Fruit fly (Drosophila melanogaster): ENCODE data around the gene KP78b.
A peak's percentile ranks its signal among the peaks of the same experiment; 100 is the strongest.

KP78b gene

dm6 chr3R:11361906-11362305 is 9.0 kb upstream of the KP78b start (continued):
- TF ChIP-seq dsx (GFP tag; optimal IDR thresholded peaks at IDR 0.05; ENCODE audit: poor library complexity, severe bottlenecking) (no peak), CG6792 (GFP tag; optimal IDR thresholded peaks at IDR 0.05) (no peak), Sox14 (GFP tag; optimal IDR thresholded peaks at IDR 0.05) (no peak), Eip93F (GFP tag; optimal IDR thresholded peaks at IDR 0.05) (no peak), vri (GFP tag; optimal IDR thresholded peaks at IDR 0.05) (no peak), CG6854 (GFP tag; optimal IDR thresholded peaks at IDR 0.05) (no peak), fkh (GFP tag; optimal IDR thresholded peaks at IDR 0.05) (no peak), svp (GFP tag) (peak; percentile 38), CG11902 (GFP tag; optimal IDR thresholded peaks at IDR 0.05) (no peak), CG31627 (GFP tag; optimal IDR thresholded peaks at IDR 0.05) (no peak), net (GFP tag; optimal IDR thresholded peaks at IDR 0.05) (no peak), Hr39 (GFP tag; optimal IDR thresholded peaks at IDR 0.05) (no peak), fd59A (GFP tag; optimal IDR thresholded peaks at IDR 0.05) (no peak), dac (GFP tag; optimal IDR thresholded peaks at IDR 0.05) (no peak), CG11294 (GFP tag; IDR thresholded peaks at IDR 0.05) (no peak), CG11762 (GFP tag; optimal IDR thresholded peaks at IDR 0.05; ENCODE audit: insufficient read depth) (no peak), lz (GFP tag; optimal IDR thresholded peaks at IDR 0.05) (no peak), Blimp-1 (GFP tag; optimal IDR thresholded peaks at IDR 0.05) (no peak)

dm6 chr3R:11352482-11352732 is 524 bp downstream of the KP78b start:
- peak; percentile 48; the same call in 1 of the 3 replicates for TF ChIP-seq CG6163 (GFP tag; IDR thresholded peaks at IDR 0.05)
- no peak for TF ChIP-seq CG16779 (tag; optimal IDR thresholded peaks at IDR 0.05)
- TF ChIP-seq Lpt (GFP tag; optimal IDR thresholded peaks at IDR 0.05), result peak; percentile 1

- TF ChIP-seq Gug (GFP tag; IDR thresholded peaks at IDR 0.05), result no peak
Observed at dm6 chr3R:11351721-11352481, 1.0 kb downstream of the KP78b start.

- TF ChIP-seq Lpt (GFP tag; optimal IDR thresholded peaks at IDR 0.05) (no peak), Eip78C (GFP tag) (peak; percentile 51), svp (GFP tag) (peak; percentile 7)
Observed at dm6 chr3R:11351280-11351679, 1.7 kb downstream of the KP78b start.

dm6 chr3R:11350741-11351140 is 2.2 kb downstream of the KP78b start:
- TF ChIP-seq CG8632 (GFP tag; optimal IDR thresholded peaks at IDR 0.05) (no peak), CG3032 (tag; optimal IDR thresholded peaks at IDR 0.05) (no peak), pdm3 (GFP tag; optimal IDR thresholded peaks at IDR 0.05) (no peak), CG4318 (GFP tag; optimal IDR thresholded peaks at IDR 0.05) (no peak), CG32006 (GFP tag; optimal IDR thresholded peaks at IDR 0.05) (no peak), Eip75B (GFP tag; optimal IDR thresholded peaks at IDR 0.05) (no peak), CG10669 (GFP tag; optimal IDR thresholded peaks at IDR 0.05) (no peak), CG31627 (GFP tag; optimal IDR thresholded peaks at IDR 0.05) (no peak), ss (GFP tag; optimal IDR thresholded peaks at IDR 0.05) (no peak), Sox102F (GFP tag; optimal IDR thresholded peaks at IDR 0.05) (no peak), esn (GFP tag; optimal IDR thresholded peaks at IDR 0.05) (no peak), acj6 (GFP tag; optimal IDR thresholded peaks at IDR 0.05) (no peak), spab (GFP tag; optimal IDR thresholded peaks at IDR 0.05) (no peak), CG6163 (GFP tag; IDR thresholded peaks at IDR 0.05) (no peak), CG8119 (GFP tag; IDR thresholded peaks at IDR 0.05) (no peak), topi (GFP tag; optimal IDR thresholded peaks at IDR 0.05) (no peak), CG11294 (GFP tag; IDR thresholded peaks at IDR 0.05) (no peak), dac (GFP tag; optimal IDR thresholded peaks at IDR 0.05) (no peak)

All from whole organism, prepupa.